Worm (Caenorhabditis elegans) whole organism, early embryonic: Measurements from ENCODE around the gene syd-1.

Experiments
- flt-1 ChIP-seq: fragments of 200-800 bp; sonication (Bioruptor generic); IDR thresholded peaks from 2 replicates; pipeline ENCODE4 v1.3.6; 2022; ENCODE audit warnings: missing genetic modification characterization, missing compliant biosample characterization
- sea-1 ChIP-seq: fragments of 200-800 bp; sonication (Bioruptor generic); conservative IDR thresholded peaks from 2 replicates; pipeline ENCODE4 v1.3.6; 2022; ENCODE audit warnings: missing genetic modification characterization, missing compliant biosample characterization

DNA sequence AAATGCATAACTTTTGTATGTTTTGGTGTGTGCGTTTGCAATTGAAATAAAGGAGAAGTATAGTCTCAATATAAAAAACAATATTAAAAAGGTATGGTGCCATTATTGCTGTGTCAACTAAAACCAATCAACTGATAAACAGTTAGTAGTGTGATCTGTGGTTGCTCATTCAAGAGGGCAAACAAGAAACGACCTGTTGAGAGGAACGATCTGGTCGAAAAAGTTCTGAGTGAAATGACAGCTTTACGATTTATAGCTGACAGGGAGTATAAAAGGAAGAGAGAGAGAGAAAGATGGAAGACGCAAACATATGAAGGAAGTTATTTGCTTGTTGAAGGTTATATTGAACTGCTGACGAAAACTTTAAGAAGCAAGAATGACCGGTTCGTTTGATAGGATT, 36.7 kb downstream of the syd-1 start:
- TF ChIP-seq sea-1 (GFP tag; lab: Robert Waterston, UW) (no peak), flt-1 (GFP tag; lab: Robert Waterston, UW) (no peak)
